Worm (Caenorhabditis elegans) whole organism, midembryonic: ENCODE data around the gene fbxb-61.

Experiments used
- T22C8.4 ChIP-seq: fragments of 200-800 bp; sonication (Bioruptor generic); IDR thresholded peaks from 2 replicates; pipeline ENCODE4 v1.3.6; 2022; ENCODE audit warnings: missing genetic modification characterization, missing compliant biosample characterization
- cog-1 ChIP-seq: sonication (generic microtip); optimal IDR thresholded peaks from 2 replicates; lab custom pipeline; 2016; ENCODE audit warnings: missing genetic modification characterization, missing compliant biosample characterization
- flt-1 ChIP-seq: fragments of 200-800 bp; sonication (Bioruptor generic); IDR thresholded peaks from 2 replicates; pipeline ENCODE4 v1.3.6; 2022; ENCODE audit warnings: missing genetic modification characterization, missing compliant biosample characterization
- klf-2 ChIP-seq: fragments of 200-800 bp; sonication (Bioruptor generic); conservative IDR thresholded peaks from 2 replicates; pipeline ENCODE4 v1.3.6; 2022; ENCODE audit warnings: missing genetic modification reagents, missing genetic modification characterization, missing compliant biosample characterization
- med-1 ChIP-seq: sonication (generic microtip); optimal IDR thresholded peaks from 2 replicates; lab custom pipeline; 2017; ENCODE audit warnings: missing genetic modification characterization, mild to moderate bottlenecking, missing compliant biosample characterization, antibody characterized with exemption, missing genetic modification reagents; ENCODE audit not compliant: insufficient read depth
- ref-1 ChIP-seq: fragments of 200-800 bp; sonication (Bioruptor generic); conservative IDR thresholded peaks from 2 replicates; pipeline ENCODE4 v1.3.6; 2022; ENCODE audit warnings: missing genetic modification reagents, missing genetic modification characterization, missing compliant biosample characterization
- tab-1 ChIP-seq: fragments of 200-800 bp; sonication (Bioruptor generic); IDR thresholded peaks from 2 replicates; pipeline ENCODE4 v1.3.6; 2022; ENCODE audit warnings: missing genetic modification characterization, missing compliant biosample characterization
- ztf-23 ChIP-seq: fragments of 200-800 bp; sonication (Bioruptor generic); IDR thresholded peaks from 2 replicates; pipeline ENCODE4 v1.3.6; 2022; ENCODE audit warnings: missing genetic modification reagents, missing genetic modification characterization, missing compliant biosample characterization
- ztf-29 ChIP-seq: fragments of 200-800 bp; sonication (Bioruptor generic); IDR thresholded peaks from 2 replicates; pipeline ENCODE4 v1.3.6; 2022; ENCODE audit warnings: missing genetic modification reagents, missing genetic modification characterization, missing compliant biosample characterization

DNA sequence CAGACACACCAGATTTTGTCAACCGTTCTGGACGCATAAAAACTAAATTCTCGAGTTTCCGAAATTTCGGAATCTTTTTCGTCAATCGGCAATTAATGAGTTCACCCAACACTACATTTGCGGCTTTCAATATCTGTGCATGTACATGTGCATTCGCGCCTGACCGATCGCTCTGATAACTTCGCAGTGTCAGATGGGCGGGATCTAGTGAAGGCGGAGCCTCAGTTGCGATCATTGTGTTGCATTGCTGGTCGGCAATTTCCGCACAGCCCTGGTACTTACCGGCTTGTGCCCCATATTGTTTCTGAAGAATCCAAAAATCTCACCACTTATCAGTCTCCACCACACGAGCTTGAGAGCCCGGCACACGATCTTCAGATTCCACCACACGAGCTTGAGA is 43.2 kb upstream of the fbxb-61 start:
- TF ChIP-seq flt-1 (GFP tag; lab: Robert Waterston, UW): no peak
- no peak for TF ChIP-seq ztf-23
- no peak for TF ChIP-seq ztf-29 (GFP tag; lab: Robert Waterston, UW)
- TF ChIP-seq med-1 (GFP tag; lab: Kevin White, UChicago): no peak
- TF ChIP-seq cog-1: no peak
- TF ChIP-seq T22C8.4 (GFP tag; lab: Robert Waterston, UW): no peak
- TF ChIP-seq klf-2: no peak
- no peak for TF ChIP-seq tab-1 (GFP tag; lab: Robert Waterston, UW)
- no peak for TF ChIP-seq ref-1 (GFP tag; lab: Robert Waterston, UW)
